Fruit fly (Drosophila melanogaster): ENCODE measurements around the gene Hcf.

Gene Hcf

DNA sequence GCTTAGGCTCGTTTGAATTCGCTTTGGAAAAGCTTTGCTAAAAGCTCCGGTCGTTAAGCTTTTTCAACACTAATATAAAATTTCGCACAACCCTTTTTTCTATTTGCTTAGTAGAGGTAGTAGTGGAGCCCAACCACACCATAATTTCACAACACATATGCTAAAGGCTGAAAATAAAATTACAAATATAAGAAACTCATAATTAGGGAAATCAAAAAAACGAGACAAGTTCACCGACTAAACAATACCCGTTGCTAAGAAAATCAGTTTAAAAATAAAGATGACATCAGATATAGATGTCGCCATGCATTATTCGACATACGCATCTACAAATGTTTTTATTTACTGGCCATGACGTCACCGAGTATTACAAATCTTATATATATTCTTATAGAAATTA is 56.5 kb downstream of the Hcf start (continued):
- no peak for TF ChIP-seq CG16863 (GFP tag; optimal IDR thresholded peaks at IDR 0.05)
- no peak for TF ChIP-seq CG3847 (GFP tag; IDR thresholded peaks at IDR 0.05)
- no peak for TF ChIP-seq CG13894 (tag; optimal IDR thresholded peaks at IDR 0.05)
- TF ChIP-seq CG10462 (GFP tag; optimal IDR thresholded peaks at IDR 0.05): no peak
- TF ChIP-seq gem (tag; optimal IDR thresholded peaks at IDR 0.05): peak; percentile 11
- TF ChIP-seq Hsf (GFP tag; optimal IDR thresholded peaks at IDR 0.05): no peak
- TF ChIP-seq Stat92E (GFP tag; optimal IDR thresholded peaks at IDR 0.05): no peak
- TF ChIP-seq ham (GFP tag; IDR thresholded peaks at IDR 0.05): no peak
- no peak for TF ChIP-seq cas (GFP tag; IDR thresholded peaks at IDR 0.05)
- TF ChIP-seq CrebB (tag; optimal IDR thresholded peaks at IDR 0.05): no peak
- TF ChIP-seq CG10959 (GFP tag; IDR thresholded peaks at IDR 0.05): no peak
- TF ChIP-seq pb (GFP tag; optimal IDR thresholded peaks at IDR 0.05): no peak
- no peak for TF ChIP-seq ato (GFP tag; IDR thresholded peaks at IDR 0.05; ENCODE audit: partially characterized antibody)
- TF ChIP-seq Hr39 (optimal IDR thresholded peaks at IDR 0.05): no peak
- no peak for TF ChIP-seq Hey (tag; optimal IDR thresholded peaks at IDR 0.05)
- no peak for TF ChIP-seq ttk (GFP tag; IDR thresholded peaks at IDR 0.05)
- no peak for TF ChIP-seq sob (GFP tag; IDR thresholded peaks at IDR 0.05)
- TF ChIP-seq Dll (GFP tag; IDR thresholded peaks at IDR 0.05; ENCODE audit: partially characterized antibody): no peak
- no peak for TF ChIP-seq crol (GFP tag; IDR thresholded peaks at IDR 0.05)
- TF ChIP-seq CG10543 (GFP tag; optimal IDR thresholded peaks at IDR 0.05): no peak
- TF ChIP-seq MESR4 (GFP tag; optimal IDR thresholded peaks at IDR 0.05): no peak
- TF ChIP-seq CG10979 (tag; optimal IDR thresholded peaks at IDR 0.05): peak; percentile 26
- peak; percentile 32 for TF ChIP-seq CoRest (tag; optimal IDR thresholded peaks at IDR 0.05)
- no peak for TF ChIP-seq CG31224 (GFP tag; IDR thresholded peaks at IDR 0.05)
- TF ChIP-seq dpn (GFP tag; optimal IDR thresholded peaks at IDR 0.05): no peak
- no peak for TF ChIP-seq Bdp1 (GFP tag; optimal IDR thresholded peaks at IDR 0.05)
- no peak for TF ChIP-seq hbn (GFP tag; IDR thresholded peaks at IDR 0.05; ENCODE audit: partially characterized antibody)
- TF ChIP-seq tll (GFP tag; optimal IDR thresholded peaks at IDR 0.05): no peak
- TF ChIP-seq eyg (GFP tag; optimal IDR thresholded peaks at IDR 0.05): no peak
- TF ChIP-seq HHEX (GFP tag; optimal IDR thresholded peaks at IDR 0.05): no peak
- peak; percentile 35; the same call in 1 of the 3 replicates for TF ChIP-seq CG17361 (GFP tag; IDR thresholded peaks at IDR 0.05)
- no peak for TF ChIP-seq hkb (optimal IDR thresholded peaks at IDR 0.05)
- TF ChIP-seq hkb (GFP tag; IDR thresholded peaks at IDR 0.05): no peak
- TF ChIP-seq ftz-f1 (GFP tag; optimal IDR thresholded peaks at IDR 0.05): no peak
- TF ChIP-seq ind (GFP tag; optimal IDR thresholded peaks at IDR 0.05): no peak
- no peak for TF ChIP-seq CG6683 (GFP tag; optimal IDR thresholded peaks at IDR 0.05)
- TF ChIP-seq CG8281 (tag; optimal IDR thresholded peaks at IDR 0.05): no peak
- no peak for TF ChIP-seq slp2 (GFP tag; optimal IDR thresholded peaks at IDR 0.05)
- no peak for TF ChIP-seq CG10565 (GFP tag; optimal IDR thresholded peaks at IDR 0.05)
- TF ChIP-seq CG15073 (GFP tag; optimal IDR thresholded peaks at IDR 0.05): no peak
- no peak for TF ChIP-seq grn (GFP tag; optimal IDR thresholded peaks at IDR 0.05)
- TF ChIP-seq CG11398 (GFP tag; optimal IDR thresholded peaks at IDR 0.05): no peak
- no peak for TF ChIP-seq CG9817 (tag; optimal IDR thresholded peaks at IDR 0.05)
- TF ChIP-seq Fer3 (tag; optimal IDR thresholded peaks at IDR 0.05): no peak
- TF ChIP-seq CG10431 (GFP tag; optimal IDR thresholded peaks at IDR 0.05): no peak
- peak; percentile 43 for TF ChIP-seq kay (GFP tag; optimal IDR thresholded peaks at IDR 0.05)
- no peak for TF ChIP-seq ac (GFP tag; optimal IDR thresholded peaks at IDR 0.05)
- peak; percentile 47 for TF ChIP-seq Bgb (GFP tag; IDR thresholded peaks at IDR 0.05; ENCODE audit: partially characterized antibody)
- TF ChIP-seq CG10267 (tag; optimal IDR thresholded peaks at IDR 0.05): peak; percentile 50
- no peak for TF ChIP-seq abd-A (tag; optimal IDR thresholded peaks at IDR 0.05)
- no peak for TF ChIP-seq CG43689 (GFP tag; IDR thresholded peaks at IDR 0.05)
- TF ChIP-seq lilli (GFP tag; optimal IDR thresholded peaks at IDR 0.05): no peak
